Fruit fly (Drosophila melanogaster) S2 (cell line): ENCODE measurements around the gene Rab6.
A peak's percentile ranks its signal among the peaks of the same experiment; 100 is the strongest.

Experiments
- CG8478 ChIP-seq: fragments of >200 bp; optimal IDR thresholded peaks from 2 replicates; lab custom pipeline; 2018
- CTCF ChIP-seq, 2 experiments: fragments of >200 bp; optimal IDR thresholded peaks; 2 replicates each; lab custom pipeline; 2018

The Rab6 gene

dm6 chr2L:12096396-12096813 lies 12.5 kb downstream of the Rab6 start, which contains the start of the genes CG6712 and Mt2:
CG6712 (minus strand) TSS chr2L:12096511.
Mt2 (plus strand) TSS chr2L:12096525.
- TF ChIP-seq CG8478 (lab: Kevin White, UChicago): no peak
- TF ChIP-seq CTCF (optimal IDR thresholded peaks at IDR 0.05; lab: Kevin White, UChicago): no peak

dm6 chr2L:12093652-12094051 lies 15.3 kb downstream of the Rab6 start:
- TF ChIP-seq CG8478 (lab: Kevin White, UChicago): no peak
- no peak for TF ChIP-seq CTCF (optimal IDR thresholded peaks at IDR 0.05; lab: Kevin White, UChicago)

- TF ChIP-seq CG8478 (lab: Kevin White, UChicago) (no peak), CTCF (optimal IDR thresholded peaks at IDR 0.05; lab: Kevin White, UChicago) (no peak)
These were observed 16.2 kb downstream of the Rab6 start for dm6 chr2L:12092719-12093118.

dm6 chr2L:12092041-12092440 lies 16.9 kb downstream of the Rab6 start:
- TF ChIP-seq CTCF (optimal IDR thresholded peaks at IDR 0.05; lab: Kevin White, UChicago) (no peak), CG8478 (lab: Kevin White, UChicago) (no peak)

- no peak for TF ChIP-seq CTCF (optimal IDR thresholded peaks at IDR 0.05; lab: Kevin White, UChicago)
- no peak for TF ChIP-seq CG8478 (lab: Kevin White, UChicago)
These were observed 17.4 kb downstream of the Rab6 start, which contains the start of gene Pex19 for dm6 chr2L:12091522-12091921. Pex19 (plus strand) TSS chr2L:12091822.

- TF ChIP-seq CG8478 (lab: Kevin White, UChicago) (no peak), CTCF (optimal IDR thresholded peaks at IDR 0.05; lab: Kevin White, UChicago) (no peak)
These were observed 19.8 kb downstream of the Rab6 start for dm6 chr2L:12089145-12089544.

dm6 chr2L:12087442-12087841 lies 21.5 kb downstream of the Rab6 start:
- TF ChIP-seq CG8478 (lab: Kevin White, UChicago): no peak

- TF ChIP-seq CTCF (optimal IDR thresholded peaks at IDR 0.05; lab: Kevin White, UChicago) (peak; percentile 80 to 85), CG8478 (lab: Kevin White, UChicago) (no peak)
These were observed 23.2 kb downstream of the Rab6 start, which contains the start of gene prd for dm6 chr2L:12085619-12086171. prd (minus strand) TSS chr2L:12085827.

- no peak for TF ChIP-seq CTCF (optimal IDR thresholded peaks at IDR 0.05; lab: Kevin White, UChicago)
- TF ChIP-seq CG8478 (lab: Kevin White, UChicago): no peak
These were observed 23.9 kb downstream of the Rab6 start for dm6 chr2L:12085010-12085409.

dm6 chr2L:12081118-12081665 lies 27.7 kb downstream of the Rab6 start:
- no peak for TF ChIP-seq CG8478 (lab: Kevin White, UChicago)
- TF ChIP-seq CTCF (optimal IDR thresholded peaks at IDR 0.05; lab: Kevin White, UChicago): no peak

dm6 chr2L:12079827-12080381 lies 29.0 kb downstream of the Rab6 start:
- no peak for TF ChIP-seq CTCF (optimal IDR thresholded peaks at IDR 0.05; lab: Kevin White, UChicago)
- TF ChIP-seq CG8478 (lab: Kevin White, UChicago): no peak

dm6 chr2L:12078695-12079094 lies 30.2 kb downstream of the Rab6 start:
- TF ChIP-seq CTCF (optimal IDR thresholded peaks at IDR 0.05; lab: Kevin White, UChicago) (no peak), CG8478 (lab: Kevin White, UChicago) (no peak)

- peak; percentile 73 to 77 for TF ChIP-seq CTCF (optimal IDR thresholded peaks at IDR 0.05; lab: Kevin White, UChicago)
- TF ChIP-seq CG8478 (lab: Kevin White, UChicago): no peak
These were observed 30.7 kb downstream of the Rab6 start for dm6 chr2L:12078123-12078658.

- no peak for TF ChIP-seq CTCF (optimal IDR thresholded peaks at IDR 0.05; lab: Kevin White, UChicago)
- no peak for TF ChIP-seq CG8478 (lab: Kevin White, UChicago)
These were observed 33.1 kb downstream of the Rab6 start, which contains the start of gene CG14947 for dm6 chr2L:12075850-12076249. CG14947 (plus strand) TSS chr2L:12076100.

- no peak for TF ChIP-seq CG8478 (lab: Kevin White, UChicago)
- TF ChIP-seq CTCF (optimal IDR thresholded peaks at IDR 0.05; lab: Kevin White, UChicago): no peak
These were observed 42.2 kb downstream of the Rab6 start, which contains the start of gene firl for dm6 chr2L:12066617-12067251. firl (minus strand) TSS chr2L:12066775.
